Worm (Caenorhabditis elegans) whole organism, young adult: ENCODE results near the gene srv-26.

ENCODE experiments used
- ekl-4 ChIP-seq: fragments of 200-800 bp; sonication (Bioruptor generic); IDR thresholded peaks from 2 replicates; pipeline ENCODE4 v1.3.6; 2022; ENCODE audit warnings: missing genetic modification reagents, missing genetic modification characterization, missing compliant biosample characterization
- him-1 ChIP-seq: sonication (generic microtip); optimal IDR thresholded peaks from 2 replicates; lab custom pipeline; 2016; ENCODE audit warnings: missing genotype, missing genetic modification reagents, missing genetic modification characterization, missing compliant biosample characterization
- pha-4 ChIP-seq: fragments of 150-350 bp; sonication (generic microtip); optimal IDR thresholded peaks from 2 replicates; lab custom pipeline; 2014; ENCODE audit warnings: missing biosample characterization, missing genetic modification reagents, missing genetic modification characterization
- sptf-2 ChIP-seq: fragments of 200-800 bp; sonication (Bioruptor generic); optimal IDR thresholded peaks from 2 replicates; lab custom pipeline; 2018; ENCODE audit warnings: mild to moderate bottlenecking, missing genetic modification characterization, missing compliant biosample characterization

- no peak for TF ChIP-seq ekl-4 (GFP tag; lab: Robert Waterston, UW)
- no peak for TF ChIP-seq sptf-2 (GFP tag; lab: Kevin White, UChicago)
- TF ChIP-seq him-1: no peak
- no peak for TF ChIP-seq pha-4 (tag; lab: Kevin White, UChicago)
Observed at ce11 chrIV:6328198-6328597, 26.5 kb upstream of the srv-26 start.
